Worm (Caenorhabditis elegans) whole organism, L1 larva: Measurements from ENCODE around the gene T01B11.1.

Experiments used
- ama-1 ChIP-seq: fragments of 150-350 bp; optimal IDR thresholded peaks from 2 replicates; lab custom pipeline; 2014
- nhr-12 ChIP-seq: sonication (generic microtip); optimal IDR thresholded peaks from 2 replicates; lab custom pipeline; 2017; ENCODE audit warnings: missing biosample characterization, missing genetic modification characterization

- TF ChIP-seq ama-1 (lab: Kevin White, UChicago) (no peak), nhr-12 (tag; lab: Kevin White, UChicago) (no peak)
These were observed 40.2 kb downstream of the T01B11.1 start, which contains the start of gene srlf-3 for ce11 chrIV:8487183-8487582.
